Worm (Caenorhabditis elegans) whole organism, midembryonic: ENCODE data around the gene W06F12.3.

Experiments used
- T22C8.4 ChIP-seq: fragments of 200-800 bp; sonication (Bioruptor generic); IDR thresholded peaks from 2 replicates; pipeline ENCODE4 v1.3.6; 2022; ENCODE audit warnings: missing genetic modification characterization, missing compliant biosample characterization
- cog-1 ChIP-seq: sonication (generic microtip); optimal IDR thresholded peaks from 2 replicates; lab custom pipeline; 2016; ENCODE audit warnings: missing genetic modification characterization, missing compliant biosample characterization
- flt-1 ChIP-seq: fragments of 200-800 bp; sonication (Bioruptor generic); IDR thresholded peaks from 2 replicates; pipeline ENCODE4 v1.3.6; 2022; ENCODE audit warnings: missing genetic modification characterization, missing compliant biosample characterization
- klf-2 ChIP-seq: fragments of 200-800 bp; sonication (Bioruptor generic); conservative IDR thresholded peaks from 2 replicates; pipeline ENCODE4 v1.3.6; 2022; ENCODE audit warnings: missing genetic modification reagents, missing genetic modification characterization, missing compliant biosample characterization
- med-1 ChIP-seq: sonication (generic microtip); optimal IDR thresholded peaks from 2 replicates; lab custom pipeline; 2017; ENCODE audit warnings: missing genetic modification characterization, mild to moderate bottlenecking, missing compliant biosample characterization, antibody characterized with exemption, missing genetic modification reagents; ENCODE audit not compliant: insufficient read depth
- ref-1 ChIP-seq: fragments of 200-800 bp; sonication (Bioruptor generic); conservative IDR thresholded peaks from 2 replicates; pipeline ENCODE4 v1.3.6; 2022; ENCODE audit warnings: missing genetic modification reagents, missing genetic modification characterization, missing compliant biosample characterization
- tab-1 ChIP-seq: fragments of 200-800 bp; sonication (Bioruptor generic); IDR thresholded peaks from 2 replicates; pipeline ENCODE4 v1.3.6; 2022; ENCODE audit warnings: missing genetic modification characterization, missing compliant biosample characterization
- ztf-23 ChIP-seq: fragments of 200-800 bp; sonication (Bioruptor generic); IDR thresholded peaks from 2 replicates; pipeline ENCODE4 v1.3.6; 2022; ENCODE audit warnings: missing genetic modification reagents, missing genetic modification characterization, missing compliant biosample characterization
- ztf-29 ChIP-seq: fragments of 200-800 bp; sonication (Bioruptor generic); IDR thresholded peaks from 2 replicates; pipeline ENCODE4 v1.3.6; 2022; ENCODE audit warnings: missing genetic modification reagents, missing genetic modification characterization, missing compliant biosample characterization

DNA sequence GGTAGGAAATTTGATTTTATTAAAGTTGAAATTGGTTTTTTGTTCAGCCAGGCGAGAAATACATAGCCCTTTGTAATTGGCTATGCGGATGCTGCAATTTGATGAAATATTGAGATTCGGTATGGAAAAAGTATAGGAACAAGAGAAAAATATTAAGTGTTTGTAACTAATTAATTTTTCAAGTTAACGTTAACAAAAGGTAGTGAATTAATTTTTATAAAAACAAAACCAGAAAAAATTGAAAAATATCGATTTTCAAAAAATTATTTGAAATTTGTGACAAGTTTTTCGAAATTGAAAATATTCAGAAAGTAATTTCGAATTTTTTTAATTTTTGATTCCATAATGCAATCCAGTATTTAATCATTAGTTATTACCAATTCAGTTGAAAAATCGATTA lies 3.2 kb upstream of the W06F12.3 start, which contains the start of gene W06F12.2:
- TF ChIP-seq med-1 (GFP tag; lab: Kevin White, UChicago) (no peak), tab-1 (GFP tag; lab: Robert Waterston, UW) (no peak), flt-1 (GFP tag; lab: Robert Waterston, UW) (no peak), ztf-23 (GFP tag; lab: Robert Waterston, UW) (no peak), cog-1 (tag; lab: Kevin White, UChicago) (no peak), ref-1 (GFP tag; lab: Robert Waterston, UW) (no peak), ztf-29 (GFP tag; lab: Robert Waterston, UW) (no peak), T22C8.4 (GFP tag; lab: Robert Waterston, UW) (no peak), klf-2 (GFP tag; lab: Robert Waterston, UW) (no peak)
